Worm (Caenorhabditis elegans): Measurements from ENCODE around the gene T22F3.8.

DNA sequence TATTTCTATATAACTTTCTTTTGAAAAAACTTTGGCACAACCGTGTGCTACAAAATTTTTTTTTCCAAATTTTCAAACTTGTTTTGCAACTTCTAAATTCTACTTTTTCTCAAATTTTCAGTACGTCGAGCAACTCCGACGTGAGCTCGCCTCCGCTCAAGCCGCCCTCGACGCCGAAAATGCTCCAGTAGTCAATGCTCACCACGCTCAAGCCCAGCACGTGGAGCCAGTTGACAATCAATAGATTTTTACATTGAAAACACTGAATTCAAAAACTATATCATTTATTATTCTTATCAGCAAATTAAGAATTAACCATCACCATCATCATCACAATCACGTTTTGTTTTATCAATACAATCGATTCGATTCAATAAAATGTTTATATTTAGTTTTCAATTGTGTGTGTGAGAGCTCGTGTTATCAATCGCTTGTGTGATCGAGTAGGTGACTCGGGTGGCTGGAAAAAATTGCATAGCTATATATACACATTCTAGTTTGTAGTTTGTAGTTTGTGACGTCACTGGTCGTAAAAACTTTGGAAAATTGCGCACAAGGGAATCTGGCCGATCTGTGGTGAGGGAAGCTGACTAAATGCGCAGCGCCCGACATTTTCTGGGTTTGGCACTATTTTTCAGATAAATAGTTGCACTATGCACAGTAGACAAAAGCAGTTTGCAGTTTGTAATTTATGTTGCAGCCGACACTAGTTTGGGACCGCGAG, 29.2 kb upstream of the T22F3.8 start:
- peak; percentile 10 for TF ChIP-seq dao-5 (tag; optimal IDR thresholded peaks at IDR 0.05)
- TF ChIP-seq W03F9.2 (tag; optimal IDR thresholded peaks at IDR 0.05) = no peak

Data from whole organism, L4/young adult.